Fruit fly (Drosophila melanogaster) whole organism, adult: Measurements from ENCODE around the gene Tap42.

ENCODE experiments used
- CG11617 ChIP-seq: fragments of 200-800 bp; sonication (Bioruptor generic); optimal IDR thresholded peaks from 2 replicates; lab custom pipeline; 2017; ENCODE audit warnings: mild to moderate bottlenecking, missing biosample characterization, missing genetic modification reagents, missing genetic modification characterization
- CG14711 ChIP-seq: fragments of 200-800 bp; sonication (Bioruptor generic); optimal IDR thresholded peaks from 2 replicates; lab custom pipeline; 2018; ENCODE audit warnings: missing biosample characterization, mild to moderate bottlenecking, missing genetic modification characterization, moderate library complexity
- CG5204 ChIP-seq: fragments of 200-800 bp; sonication (Bioruptor generic); optimal IDR thresholded peaks from 2 replicates; lab custom pipeline; 2016; ENCODE audit warnings: missing biosample characterization, missing genetic modification characterization
- Crg-1 ChIP-seq: fragments of 200-800 bp; sonication (Bioruptor generic); optimal IDR thresholded peaks from 2 replicates; lab custom pipeline; 2016; ENCODE audit warnings: missing biosample characterization, missing genetic modification characterization
- bab1 ChIP-seq: fragments of 200-800 bp; sonication (Bioruptor generic); optimal IDR thresholded peaks from 3 replicates; lab custom pipeline; 2019; ENCODE audit warnings: missing biosample characterization, mild to moderate bottlenecking, missing genetic modification characterization, moderate library complexity
- cic ChIP-seq: fragments of 200-800 bp; sonication (Bioruptor generic); optimal IDR thresholded peaks from 2 replicates; lab custom pipeline; 2017; ENCODE audit warnings: missing biosample characterization, mild to moderate bottlenecking, missing genetic modification characterization, moderate library complexity
- cnc ChIP-seq, 2 experiments: fragments of >200 bp; optimal IDR thresholded peaks; 2 replicates each; lab custom pipeline; 2017

DNA sequence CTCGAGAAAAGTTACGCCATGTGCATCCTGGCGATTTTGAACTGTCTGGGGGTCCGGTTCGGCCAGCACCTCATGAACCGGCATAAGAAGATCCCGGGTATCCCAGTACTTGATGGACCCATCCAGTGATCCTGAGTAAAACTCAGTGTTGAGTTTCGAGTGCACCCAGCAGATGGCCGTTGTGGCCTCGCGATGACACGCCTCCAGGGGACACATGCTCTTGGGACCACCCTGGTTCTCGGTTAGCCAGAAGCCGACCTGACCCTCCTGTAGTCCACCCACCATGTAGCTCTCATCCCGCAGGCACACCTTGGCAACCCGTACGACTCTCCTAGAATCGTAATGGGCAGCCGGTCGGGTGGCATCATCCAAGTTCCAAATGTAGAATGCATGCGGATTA is 30.0 kb downstream of the Tap42 start:
- TF ChIP-seq CG14711 (tag; lab: Kevin White, UChicago) (no peak), Crg-1 (no peak), cnc (optimal IDR thresholded peaks at IDR 0.05; lab: Kevin White, UChicago) (no peak), cic (GFP tag; lab: Kevin White, UChicago) (no peak), CG5204 (GFP tag; lab: Kevin White, UChicago) (no peak), bab1 (GFP tag; lab: Kevin White, UChicago) (no peak), CG11617 (no peak)
